Worm (Caenorhabditis elegans): ENCODE results near the gene mpst-1.

mpst-1 gene

DNA sequence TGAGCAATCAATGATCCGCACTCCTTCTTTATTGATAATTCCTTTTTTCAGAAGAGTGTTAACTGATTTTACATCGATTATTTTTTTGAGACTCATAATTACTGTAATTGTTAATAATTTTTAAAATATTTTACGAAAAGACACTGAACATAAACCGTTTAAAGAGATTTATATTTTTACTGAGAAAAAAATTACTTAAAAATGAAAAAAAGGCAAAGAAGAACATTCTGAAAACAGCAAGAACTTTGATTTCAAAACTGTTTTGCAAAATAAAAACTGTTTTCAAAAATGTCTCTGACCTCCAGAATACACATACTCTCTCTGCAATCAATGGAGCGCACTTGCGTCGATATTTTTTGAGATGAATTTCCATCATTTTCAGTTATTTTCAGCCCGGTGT lies at the start of gene mpst-1, which contains the start of gene D2023.6:
TSS of gene mpst-1 (minus strand) at position 101 of the 400 bp plus-strand sequence.
TSS of gene D2023.6 (plus strand) at position 388 of the 400 bp plus-strand sequence.
- no peak for TF ChIP-seq pes-1 (GFP tag; IDR thresholded peaks at IDR 0.05)
- no peak for TF ChIP-seq hnd-1 (tag; optimal IDR thresholded peaks at IDR 0.05)
- TF ChIP-seq hmbx-1 (tag; optimal IDR thresholded peaks at IDR 0.05): no peak
- TF ChIP-seq tbx-11 (GFP tag; IDR thresholded peaks at IDR 0.05): no peak
- no peak for TF ChIP-seq F13C5.2 (tag; optimal IDR thresholded peaks at IDR 0.05)
- TF ChIP-seq sea-1 (GFP tag; conservative IDR thresholded peaks at IDR 0.05): no peak
- TF ChIP-seq tbx-37 (GFP tag; conservative IDR thresholded peaks at IDR 0.05): no peak
- no peak for TF ChIP-seq hmg-4 (GFP tag; optimal IDR thresholded peaks at IDR 0.05)
- TF ChIP-seq ama-1 (optimal IDR thresholded peaks at IDR 0.05): no peak
- TF ChIP-seq tra-4 (tag; optimal IDR thresholded peaks at IDR 0.05): no peak
- no peak for TF ChIP-seq ets-7 (tag; optimal IDR thresholded peaks at IDR 0.05)
- TF ChIP-seq B0310.2 (tag; optimal IDR thresholded peaks at IDR 0.05): no peak

DNA sequence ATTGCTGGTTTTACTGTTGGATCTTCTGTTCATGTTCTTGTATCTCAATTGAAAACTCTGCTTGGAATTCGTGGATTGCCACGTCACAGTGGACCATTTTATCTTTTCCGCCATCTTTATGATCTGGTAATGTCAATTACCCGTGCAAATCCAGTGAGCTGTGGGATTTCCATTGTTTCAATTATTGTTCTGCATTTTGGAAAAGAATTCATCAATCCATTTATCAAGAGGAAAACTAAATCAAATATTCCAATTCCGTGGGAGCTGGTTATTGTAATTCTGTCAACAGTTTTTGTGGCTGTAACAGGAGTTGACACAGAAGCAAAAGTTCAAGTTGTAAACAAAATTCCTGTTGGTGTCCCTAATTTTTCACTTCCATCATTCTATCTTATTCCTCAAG lies 49.8 kb upstream of the mpst-1 start:
- TF ChIP-seq B0310.2 (tag; optimal IDR thresholded peaks at IDR 0.05) (no peak), hmbx-1 (tag; optimal IDR thresholded peaks at IDR 0.05) (no peak), tbx-11 (GFP tag; IDR thresholded peaks at IDR 0.05) (no peak), ceh-36 (tag; optimal IDR thresholded peaks at IDR 0.05) (no peak), tra-4 (tag; optimal IDR thresholded peaks at IDR 0.05) (no peak), tbx-37 (GFP tag; conservative IDR thresholded peaks at IDR 0.05) (no peak), ama-1 (optimal IDR thresholded peaks at IDR 0.05) (no peak)

- no peak for TF ChIP-seq pes-1 (GFP tag; IDR thresholded peaks at IDR 0.05)
- TF ChIP-seq B0310.2 (tag; optimal IDR thresholded peaks at IDR 0.05): no peak
- no peak for TF ChIP-seq hmbx-1 (tag; optimal IDR thresholded peaks at IDR 0.05)
- no peak for TF ChIP-seq sea-1 (GFP tag; conservative IDR thresholded peaks at IDR 0.05)
- TF ChIP-seq ceh-36 (tag; optimal IDR thresholded peaks at IDR 0.05): no peak
- TF ChIP-seq F13C5.2 (tag; optimal IDR thresholded peaks at IDR 0.05): no peak
- TF ChIP-seq hmg-4 (GFP tag; optimal IDR thresholded peaks at IDR 0.05): no peak
- no peak for TF ChIP-seq ets-7 (tag; optimal IDR thresholded peaks at IDR 0.05)
- no peak for TF ChIP-seq aly-1 (tag; optimal IDR thresholded peaks at IDR 0.05)
- no peak for TF ChIP-seq scrt-1 (GFP tag; IDR thresholded peaks at IDR 0.05)
- TF ChIP-seq flt-1 (GFP tag; IDR thresholded peaks at IDR 0.05): no peak
- no peak for TF ChIP-seq ama-1 (optimal IDR thresholded peaks at IDR 0.05)
- TF ChIP-seq hnd-1 (tag; optimal IDR thresholded peaks at IDR 0.05): no peak
- TF ChIP-seq tbx-11 (GFP tag; IDR thresholded peaks at IDR 0.05): no peak
- TF ChIP-seq tbx-37 (GFP tag; conservative IDR thresholded peaks at IDR 0.05): no peak
- no peak for TF ChIP-seq ceh-13 (GFP tag; optimal IDR thresholded peaks at IDR 0.05)
- no peak for TF ChIP-seq tra-4 (tag; optimal IDR thresholded peaks at IDR 0.05)
Measured at ce11 chrV:11875060-11875459, 48.2 kb upstream of the mpst-1 start, which contains the start of gene sulp-4. sulp-4 (plus strand) TSS chrV:11875360.

- no peak for TF ChIP-seq hmbx-1 (tag; optimal IDR thresholded peaks at IDR 0.05)
- TF ChIP-seq tbx-37 (GFP tag; conservative IDR thresholded peaks at IDR 0.05): no peak
- TF ChIP-seq flt-1 (GFP tag; IDR thresholded peaks at IDR 0.05): no peak
- TF ChIP-seq tra-4 (tag; optimal IDR thresholded peaks at IDR 0.05): no peak
- no peak for TF ChIP-seq sea-1 (GFP tag; conservative IDR thresholded peaks at IDR 0.05)
- no peak for TF ChIP-seq ceh-36 (tag; optimal IDR thresholded peaks at IDR 0.05)
- no peak for TF ChIP-seq B0310.2 (tag; optimal IDR thresholded peaks at IDR 0.05)
- TF ChIP-seq tbx-11 (GFP tag; IDR thresholded peaks at IDR 0.05): no peak
- no peak for TF ChIP-seq hmg-4 (GFP tag; optimal IDR thresholded peaks at IDR 0.05)
- no peak for TF ChIP-seq aly-1 (tag; optimal IDR thresholded peaks at IDR 0.05)
- TF ChIP-seq ceh-13 (GFP tag; optimal IDR thresholded peaks at IDR 0.05): no peak
- no peak for TF ChIP-seq hnd-1 (tag; optimal IDR thresholded peaks at IDR 0.05)
Measured at ce11 chrV:11868142-11868541, 41.3 kb upstream of the mpst-1 start, which contains the start of gene R13H4.7. R13H4.7 (minus strand) TSS chrV:11868242.

DNA sequence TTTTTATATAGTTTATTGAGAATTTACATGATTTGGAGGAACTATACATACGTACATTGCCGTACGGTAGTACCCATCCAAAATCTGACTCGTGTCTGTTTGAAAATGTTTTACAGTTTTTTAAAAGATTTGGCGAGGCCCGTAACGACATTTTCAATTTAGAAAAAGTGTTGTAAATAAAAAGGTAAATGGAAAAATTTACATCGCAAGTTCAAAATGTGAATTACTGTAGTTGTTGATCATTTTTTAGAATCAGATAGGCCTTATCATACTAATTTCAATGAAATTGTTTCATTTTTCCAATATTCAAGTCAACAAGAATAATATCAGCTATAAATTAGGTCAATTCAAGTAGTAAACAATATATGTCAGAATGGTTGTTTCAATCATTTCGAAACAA lies 36.0 kb upstream of the mpst-1 start, which contains the start of gene R13H4.6:
TSS of gene R13H4.6 (plus strand) at position 301 of the 400 bp plus-strand sequence.
- no peak for TF ChIP-seq flt-1 (GFP tag; IDR thresholded peaks at IDR 0.05)
- TF ChIP-seq ceh-36 (tag; optimal IDR thresholded peaks at IDR 0.05): no peak
- TF ChIP-seq B0310.2 (tag; optimal IDR thresholded peaks at IDR 0.05): no peak
- no peak for TF ChIP-seq hmg-4 (GFP tag; optimal IDR thresholded peaks at IDR 0.05)

DNA sequence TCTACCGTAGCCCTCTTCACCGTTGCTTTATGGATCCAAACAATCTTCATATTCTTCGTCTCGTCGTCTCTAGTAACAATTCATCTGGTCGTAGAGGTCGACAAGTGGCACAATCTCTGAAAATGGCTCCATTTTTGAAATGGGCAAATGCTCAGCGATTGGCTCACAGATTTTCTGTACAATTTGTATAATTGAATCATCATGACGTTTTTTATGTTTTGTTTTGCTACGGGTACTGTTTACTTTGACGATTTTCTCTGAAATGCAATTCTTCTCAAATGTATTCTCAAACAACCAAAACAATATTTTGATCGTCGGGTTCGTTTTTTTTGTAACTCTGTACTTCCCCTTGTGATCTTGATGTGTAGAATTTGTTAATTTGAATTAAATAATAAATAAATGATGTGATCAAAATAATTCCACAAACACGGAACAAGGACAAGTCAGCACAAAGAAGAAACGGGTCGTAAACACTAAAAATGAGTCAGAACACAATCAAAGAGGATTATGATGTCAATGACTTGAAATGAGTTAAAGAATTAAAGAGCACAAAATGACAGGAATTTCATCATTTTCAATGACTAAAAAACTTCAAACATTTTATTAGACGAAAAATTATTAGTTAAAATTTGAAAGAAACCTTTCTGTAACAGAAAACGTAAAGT lies 35.1 kb upstream of the mpst-1 start:
- TF ChIP-seq ama-1 (optimal IDR thresholded peaks at IDR 0.05) (no peak), ceh-13 (GFP tag; optimal IDR thresholded peaks at IDR 0.05) (no peak), hmg-4 (GFP tag; optimal IDR thresholded peaks at IDR 0.05) (no peak), hmbx-1 (tag; optimal IDR thresholded peaks at IDR 0.05) (no peak), F13C5.2 (tag; optimal IDR thresholded peaks at IDR 0.05) (no peak), scrt-1 (GFP tag; IDR thresholded peaks at IDR 0.05) (no peak), ets-7 (tag; optimal IDR thresholded peaks at IDR 0.05) (no peak), tra-4 (tag; optimal IDR thresholded peaks at IDR 0.05) (no peak), aly-1 (tag; optimal IDR thresholded peaks at IDR 0.05) (no peak), tbx-11 (GFP tag; IDR thresholded peaks at IDR 0.05) (no peak), hnd-1 (tag; optimal IDR thresholded peaks at IDR 0.05) (no peak), B0310.2 (tag; optimal IDR thresholded peaks at IDR 0.05) (no peak), pes-1 (GFP tag; IDR thresholded peaks at IDR 0.05) (no peak), tbx-37 (GFP tag; conservative IDR thresholded peaks at IDR 0.05) (no peak), ceh-36 (tag; optimal IDR thresholded peaks at IDR 0.05) (no peak), sea-1 (GFP tag; conservative IDR thresholded peaks at IDR 0.05) (no peak), flt-1 (GFP tag; IDR thresholded peaks at IDR 0.05) (no peak)

ce11 chrV:11860375-11860774 lies 33.5 kb upstream of the mpst-1 start, which contains the start of gene R13H4.5:
R13H4.5 (plus strand) TSS chrV:11860675.
- no peak for TF ChIP-seq tbx-37 (GFP tag; conservative IDR thresholded peaks at IDR 0.05)
- no peak for TF ChIP-seq hmbx-1 (tag; optimal IDR thresholded peaks at IDR 0.05)
- no peak for TF ChIP-seq ceh-36 (tag; optimal IDR thresholded peaks at IDR 0.05)
- no peak for TF ChIP-seq hmg-4 (GFP tag; optimal IDR thresholded peaks at IDR 0.05)

All from whole organism, early embryonic.